Fruit fly (Drosophila melanogaster) whole organism, wandering third instar larva: Measurements from ENCODE around the gene Jon74E.

Experiments used
- Abd-B ChIP-seq: fragments of >200 bp; optimal IDR thresholded peaks from 2 replicates; lab custom pipeline; 2017; ENCODE audit warnings: missing biosample characterization, missing genetic modification characterization
- CG32264 ChIP-seq: fragments of 200-800 bp; sonication (Bioruptor generic); optimal IDR thresholded peaks from 2 replicates; lab custom pipeline; 2016; ENCODE audit warnings: missing biosample characterization, missing genetic modification characterization
- CG9705 ChIP-seq: fragments of 200-800 bp; sonication (Bioruptor generic); optimal IDR thresholded peaks from 2 replicates; lab custom pipeline; 2018; ENCODE audit warnings: missing biosample characterization, mild to moderate bottlenecking, missing genetic modification characterization
- CrebA ChIP-seq: fragments of 200-800 bp; sonication (Bioruptor generic); optimal IDR thresholded peaks from 2 replicates; lab custom pipeline; 2016; ENCODE audit warnings: missing biosample characterization, mild to moderate bottlenecking, missing genetic modification characterization, borderline replicate concordance
- Dfd ChIP-seq: fragments of >200 bp; optimal IDR thresholded peaks from 2 replicates; lab custom pipeline; 2017; ENCODE audit warnings: missing biosample characterization, missing genetic modification characterization
- Dif ChIP-seq: fragments of 200-275, 200-300 bp; sonication (Bioruptor generic); optimal IDR thresholded peaks from 2 replicates; lab custom pipeline; 2018; ENCODE audit warnings: missing biosample characterization, missing genetic modification characterization; ENCODE audit not compliant: partially characterized antibody
- GATAd ChIP-seq: sonication (Bioruptor generic); optimal IDR thresholded peaks from 2 replicates; lab custom pipeline; 2016; ENCODE audit warnings: missing biosample characterization, missing genetic modification characterization
- HLH106 ChIP-seq: fragments of 200-800 bp; optimal IDR thresholded peaks from 3 replicates; lab custom pipeline; 2019; ENCODE audit warnings: missing biosample characterization, mild to moderate bottlenecking, missing genetic modification characterization, moderate library complexity
- Hnf4 ChIP-seq: fragments of 200-800 bp; sonication (Bioruptor generic); optimal IDR thresholded peaks from 2 replicates; lab custom pipeline; 2016; ENCODE audit warnings: missing biosample characterization, mild to moderate bottlenecking, missing genetic modification characterization
- Hr78 ChIP-seq: fragments of >200 bp; optimal IDR thresholded peaks from 2 replicates; lab custom pipeline; 2017; ENCODE audit warnings: missing biosample characterization, missing genetic modification characterization
- Hr83 ChIP-seq: fragments of 200-300 bp; sonication (Bioruptor generic); optimal IDR thresholded peaks from 2 replicates; lab custom pipeline; 2016; ENCODE audit warnings: missing biosample characterization, mild to moderate bottlenecking, missing genetic modification characterization, moderate library complexity; ENCODE audit not compliant: poor library complexity, severe bottlenecking
- Jra ChIP-seq: sonication (Bioruptor generic); optimal IDR thresholded peaks from 2 replicates; lab custom pipeline; 2016; ENCODE audit warnings: missing biosample characterization, missing genetic modification characterization
- Mio ChIP-seq: sonication (Bioruptor generic); optimal IDR thresholded peaks from 2 replicates; lab custom pipeline; 2016; ENCODE audit warnings: missing biosample characterization, missing genetic modification characterization
- Myc ChIP-seq: fragments of >200 bp; optimal IDR thresholded peaks from 2 replicates; lab custom pipeline; 2017
- N ChIP-seq: fragments of >200 bp; optimal IDR thresholded peaks from 2 replicates; lab custom pipeline; 2018; ENCODE audit warnings: missing biosample characterization, missing external identifiers, missing genetic modification characterization
- OdsH ChIP-seq: fragments of 200-800 bp; sonication (Bioruptor generic); optimal IDR thresholded peaks from 2 replicates; lab custom pipeline; 2016; ENCODE audit warnings: missing biosample characterization, mild to moderate bottlenecking, missing genetic modification characterization
- Rel ChIP-seq, 2 experiments: fragments of 200-800 bp; sonication (Bioruptor generic) in 1 of 2; optimal IDR thresholded peaks; 2 replicates in 1 of 2; 3 replicates in 1 of 2; lab custom pipeline; 2016 to 2019; ENCODE audit warnings: mild to moderate bottlenecking in 2 of 2, missing biosample characterization in 2 of 2, missing genetic modification characterization in 2 of 2, moderate library complexity in 1 of 2
- Sp1 ChIP-seq: fragments of 200-800 bp; sonication (Bioruptor generic); optimal IDR thresholded peaks from 3 replicates; lab custom pipeline; 2019; ENCODE audit warnings: missing biosample characterization, mild to moderate bottlenecking, missing genetic modification characterization, moderate library complexity
- Vsx2 ChIP-seq: fragments of 200-300, 225-300 bp; sonication (Bioruptor generic); optimal IDR thresholded peaks from 2 replicates; lab custom pipeline; 2018; ENCODE audit warnings: missing biosample characterization, missing genetic modification characterization; ENCODE audit not compliant: partially characterized antibody
- br ChIP-seq: fragments of 200-800 bp; sonication (Bioruptor generic); optimal IDR thresholded peaks from 2 replicates; lab custom pipeline; 2016; ENCODE audit warnings: missing biosample characterization, missing genetic modification characterization
- brk ChIP-seq: fragments of 200-800 bp; sonication (Bioruptor generic); optimal IDR thresholded peaks from 2 replicates; lab custom pipeline; 2016; ENCODE audit warnings: missing biosample characterization, mild to moderate bottlenecking, missing genetic modification characterization
- dl ChIP-seq, 2 experiments: fragments of 175-275, 200-275 bp in 1 of 2; fragments of 200-275 bp in 1 of 2; sonication (Bioruptor generic); optimal IDR thresholded peaks; lab custom pipeline; 2018; ENCODE audit warnings: mild to moderate bottlenecking in 2 of 2, missing biosample characterization in 2 of 2, missing genetic modification characterization in 2 of 2, moderate library complexity in 2 of 2; ENCODE audit not compliant: partially characterized antibody in 2 of 2, insufficient read depth in 1 of 2
- dmrt93B ChIP-seq: fragments of 200-800 bp; sonication (Bioruptor generic); optimal IDR thresholded peaks from 2 replicates; lab custom pipeline; 2018; ENCODE audit warnings: missing biosample characterization, mild to moderate bottlenecking, missing genetic modification characterization
- dsf ChIP-seq: sonication (Bioruptor generic); optimal IDR thresholded peaks from 2 replicates; lab custom pipeline; 2016; ENCODE audit warnings: missing biosample characterization, missing genetic modification characterization, borderline replicate concordance
- ey ChIP-seq: fragments of 200-800 bp; sonication (Bioruptor generic); optimal IDR thresholded peaks from 2 replicates; lab custom pipeline; 2016; ENCODE audit warnings: missing biosample characterization, missing genetic modification characterization
- foxo ChIP-seq, 2 experiments: fragments of 200-800 bp; sonication (Bioruptor generic); optimal IDR thresholded peaks; 2 replicates in 1 of 2; 3 replicates in 1 of 2; lab custom pipeline; 2016 to 2017; ENCODE audit warnings: missing biosample characterization in 2 of 2, missing genetic modification characterization in 2 of 2
- fru ChIP-seq: fragments of 200-800 bp; sonication (Bioruptor generic); optimal IDR thresholded peaks from 3 replicates; lab custom pipeline; 2016; ENCODE audit warnings: missing biosample characterization, mild to moderate bottlenecking, missing genetic modification characterization
- h ChIP-seq: fragments of 200-800 bp; sonication (Bioruptor generic); optimal IDR thresholded peaks from 3 replicates; lab custom pipeline; 2016; ENCODE audit warnings: missing biosample characterization, mild to moderate bottlenecking, missing genetic modification characterization
- jim ChIP-seq: fragments of 175-275, 200-325 bp; sonication (Bioruptor generic); optimal IDR thresholded peaks from 2 replicates; lab custom pipeline; 2016; ENCODE audit warnings: missing biosample characterization, mild to moderate bottlenecking, missing genetic modification characterization
- lola ChIP-seq: fragments of >200 bp; optimal IDR thresholded peaks from 2 replicates; lab custom pipeline; 2017; ENCODE audit warnings: missing biosample characterization, missing genetic modification characterization
- pan ChIP-seq: fragments of >200 bp; optimal IDR thresholded peaks from 2 replicates; lab custom pipeline; 2017
- psq ChIP-seq: fragments of 200-800 bp; sonication (Bioruptor generic); optimal IDR thresholded peaks from 3 replicates; lab custom pipeline; 2017; ENCODE audit warnings: missing biosample characterization, mild to moderate bottlenecking, missing genetic modification characterization, moderate library complexity
- rgr ChIP-seq: fragments of 200-800 bp; sonication (Bioruptor generic); optimal IDR thresholded peaks from 3 replicates; lab custom pipeline; 2016; ENCODE audit warnings: missing biosample characterization, mild to moderate bottlenecking, missing genetic modification characterization
- sage ChIP-seq: fragments of 200-800 bp; sonication (Bioruptor generic); optimal IDR thresholded peaks from 2 replicates; lab custom pipeline; 2016; ENCODE audit warnings: missing biosample characterization, mild to moderate bottlenecking, missing genetic modification characterization
- sv ChIP-seq: fragments of 200-800 bp; sonication (Bioruptor generic); optimal IDR thresholded peaks from 3 replicates; lab custom pipeline; 2016; ENCODE audit warnings: missing biosample characterization, missing genetic modification characterization
- tai ChIP-seq: sonication (Bioruptor generic); optimal IDR thresholded peaks from 2 replicates; lab custom pipeline; 2016; ENCODE audit warnings: missing biosample characterization, missing genetic modification characterization
- usp ChIP-seq: fragments of >200 bp; optimal IDR thresholded peaks from 2 replicates; lab custom pipeline; 2017; ENCODE audit warnings: missing biosample characterization, missing genetic modification characterization
- woc ChIP-seq: sonication (Bioruptor generic); optimal IDR thresholded peaks from 2 replicates; lab custom pipeline; 2016; ENCODE audit warnings: missing biosample characterization, mild to moderate bottlenecking, missing genetic modification characterization

The Jon74E gene

dm6 chr3L:17532197-17532596, 16.7 kb downstream of the Jon74E start:
- no peak for TF ChIP-seq Rel (GFP tag; optimal IDR thresholded peaks at IDR 0.05; lab: Kevin White, UChicago)
- TF ChIP-seq Rel (tag; optimal IDR thresholded peaks at IDR 0.05; lab: Kevin White, UChicago) = no peak
- peak in 1 of 2 experiments; percentile 26 for TF ChIP-seq foxo (GFP tag; optimal IDR thresholded peaks at IDR 0.05; lab: Kevin White, UChicago)
- TF ChIP-seq rgr (GFP tag; lab: Kevin White, UChicago) = peak; percentile 21
- TF ChIP-seq, all 38 proteins: peak for 2

dm6 chr3L:17531397-17531796, 17.5 kb downstream of the Jon74E start:
- TF ChIP-seq sage (GFP tag; lab: Kevin White, UChicago) (no peak), Rel (GFP tag; optimal IDR thresholded peaks at IDR 0.05; lab: Kevin White, UChicago) (no peak), Rel (tag; optimal IDR thresholded peaks at IDR 0.05; lab: Kevin White, UChicago) (peak; percentile 96)

- TF ChIP-seq fru (GFP tag; lab: Kevin White, UChicago) (peak; percentile 18), GATAd (GFP tag; lab: Kevin White, UChicago) (no peak), dsf (GFP tag; lab: Kevin White, UChicago) (no peak), HLH106 (tag; lab: Kevin White, UChicago) (no peak), Abd-B (no peak), rgr (GFP tag; lab: Kevin White, UChicago) (no peak), Vsx2 (GFP tag; lab: Kevin White, UChicago) (peak; percentile 41), psq (GFP tag; lab: Kevin White, UChicago) (peak; percentile 86), Jra (GFP tag; lab: Kevin White, UChicago) (no peak), Dfd (GFP tag; lab: Kevin White, UChicago) (peak; percentile 94)
Measured at dm6 chr3L:17530471-17531149, 18.3 kb downstream of the Jon74E start.

dm6 chr3L:17529511-17530194, 19.3 kb downstream of the Jon74E start, which contains the start of the genes Edc3 and Nedd4:
Gene Edc3, minus strand, starts transcription at chr3L:17529861.
Gene Nedd4, plus strand, starts transcription at chr3L:17530081.
- TF ChIP-seq Mio (GFP tag; lab: Kevin White, UChicago) (no peak), Abd-B (no peak), lola (GFP tag; lab: Kevin White, UChicago) (no peak), Hr83 (GFP tag; lab: Kevin White, UChicago) (no peak), OdsH (no peak), CG32264 (GFP tag; lab: Kevin White, UChicago) (no peak), Jra (GFP tag; lab: Kevin White, UChicago) (no peak), br (GFP tag; lab: Kevin White, UChicago) (no peak), psq (GFP tag; lab: Kevin White, UChicago) (no peak), Myc (lab: Kevin White, UChicago) (no peak), ey (GFP tag; lab: Kevin White, UChicago) (no peak), rgr (GFP tag; lab: Kevin White, UChicago) (peak; percentile 12), jim (GFP tag; lab: Kevin White, UChicago) (no peak), GATAd (GFP tag; lab: Kevin White, UChicago) (no peak), dsf (GFP tag; lab: Kevin White, UChicago) (no peak), N (GFP tag; lab: Kevin White, UChicago) (no peak), usp (GFP tag; lab: Kevin White, UChicago) (no peak), foxo (GFP tag; optimal IDR thresholded peaks at IDR 0.05; lab: Kevin White, UChicago) (peak in 1 of 2 experiments; percentile 6), Vsx2 (GFP tag; lab: Kevin White, UChicago) (peak; percentile 13), pan (lab: Kevin White, UChicago) (no peak), Hnf4 (no peak), tai (GFP tag; lab: Kevin White, UChicago) (no peak), fru (GFP tag; lab: Kevin White, UChicago) (no peak), Rel (GFP tag; optimal IDR thresholded peaks at IDR 0.05; lab: Kevin White, UChicago) (no peak), Rel (tag; optimal IDR thresholded peaks at IDR 0.05; lab: Kevin White, UChicago) (peak; percentile 94), h (GFP tag; lab: Kevin White, UChicago) (peak; percentile 23), Hr78 (GFP tag; lab: Kevin White, UChicago) (no peak), sv (no peak), brk (GFP tag; lab: Kevin White, UChicago) (peak; percentile 12), CrebA (GFP tag; lab: Kevin White, UChicago) (no peak), dmrt93B (GFP tag; lab: Kevin White, UChicago) (no peak), Sp1 (GFP tag; lab: Kevin White, UChicago) (peak; percentile 62), CG9705 (peak; percentile 14), woc (GFP tag; lab: Kevin White, UChicago) (no peak), HLH106 (tag; lab: Kevin White, UChicago) (peak; percentile 33), sage (GFP tag; lab: Kevin White, UChicago) (no peak), dl (GFP tag; optimal IDR thresholded peaks at IDR 0.05; lab: Kevin White, UChicago; ENCODE audit: insufficient read depth in 1 of 2, partially characterized antibody in 2 of 2) (no peak), Dfd (GFP tag; lab: Kevin White, UChicago) (no peak), Dif (GFP tag; lab: Kevin White, UChicago) (no peak)
